Worm (Caenorhabditis elegans): ENCODE results near the gene T24C4.10.

DNA sequence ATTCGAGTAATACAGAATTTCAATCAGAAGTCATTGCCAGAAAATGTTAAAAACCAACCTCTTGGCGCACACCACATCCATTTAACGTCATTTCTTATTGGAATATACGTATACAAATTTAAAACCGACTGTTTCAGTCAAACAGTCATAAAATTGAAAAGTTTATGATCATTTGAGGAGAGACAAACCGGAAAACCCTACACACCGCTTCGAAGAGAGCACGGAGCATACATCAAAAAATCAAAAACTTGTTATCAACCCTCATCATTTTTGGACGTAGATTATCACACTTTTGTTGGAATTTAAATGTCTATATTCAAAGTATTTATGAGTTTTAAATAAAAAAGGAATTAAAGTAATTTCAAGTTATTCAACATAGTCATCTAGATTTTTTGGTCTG is at the start of gene T24C4.10:
- no peak for TF ChIP-seq W03F9.2 (tag; optimal IDR thresholded peaks at IDR 0.05)
- no peak for TF ChIP-seq dao-5 (tag; optimal IDR thresholded peaks at IDR 0.05)

All from whole organism, L4/young adult.